Fruit fly (Drosophila melanogaster) S2 (cell line): ENCODE data around the gene tw.
A peak's percentile ranks its signal among the peaks of the same experiment; 100 is the strongest.

ENCODE experiments used
- CG8478 ChIP-seq: fragments of >200 bp; optimal IDR thresholded peaks from 2 replicates; lab custom pipeline; 2018
- CTCF ChIP-seq, 2 experiments: fragments of >200 bp; optimal IDR thresholded peaks; 2 replicates each; lab custom pipeline; 2018

Gene tw

DNA sequence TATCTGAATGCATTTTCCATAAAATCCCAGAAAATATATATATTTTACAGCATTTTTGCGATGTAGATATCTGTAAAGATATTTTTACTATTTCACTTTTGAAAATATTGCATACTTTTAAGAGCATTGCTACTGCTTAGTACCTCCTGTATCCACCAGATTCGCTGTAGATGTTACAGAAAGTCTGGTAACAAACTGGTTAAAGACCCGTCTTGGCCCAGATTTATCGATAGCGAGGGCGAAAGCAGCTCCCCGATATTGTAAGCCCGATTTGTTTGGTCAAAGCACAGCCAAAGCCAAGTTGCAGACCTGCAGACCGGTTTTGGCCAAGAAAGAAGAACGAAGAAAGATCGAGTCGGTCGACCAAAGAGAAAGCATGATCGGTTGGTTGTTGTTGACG lies at the start of gene tw:
Gene tw (plus strand): TSS at position 291 of the 400 bp plus-strand sequence.
- TF ChIP-seq CG8478 (no peak), CTCF (optimal IDR thresholded peaks at IDR 0.05; lab: Kevin White, UChicago) (peak; percentile 82 to 87)

DNA sequence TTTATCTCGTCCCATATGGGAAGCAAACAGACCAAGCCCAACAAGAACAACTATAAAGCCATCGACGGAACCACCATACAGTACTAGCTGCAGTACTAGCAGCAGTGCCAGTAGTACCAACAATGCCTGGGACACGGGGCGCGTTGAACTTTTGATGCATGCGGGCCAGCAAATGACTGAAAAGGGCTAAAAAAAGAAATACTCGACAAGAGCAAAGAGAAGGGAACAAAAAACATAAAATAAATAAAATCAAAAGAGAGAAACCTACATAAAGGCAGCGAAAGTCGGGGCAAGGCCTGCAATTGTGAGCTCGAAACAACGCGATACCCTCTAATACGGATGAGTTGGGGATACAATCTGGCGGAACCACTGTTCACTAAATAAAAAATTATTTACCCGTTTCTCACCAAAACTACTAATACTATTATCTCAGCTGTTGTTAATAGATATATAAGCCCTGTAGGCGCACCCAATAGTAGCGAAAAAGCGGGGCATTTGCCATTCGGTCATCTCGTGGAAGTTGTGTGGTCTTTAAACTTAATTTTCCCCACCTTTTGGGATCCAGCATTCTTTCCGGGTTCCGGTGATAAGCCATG lies 44.8 kb upstream of the tw start:
- TF ChIP-seq CTCF (optimal IDR thresholded peaks at IDR 0.05; lab: Kevin White, UChicago) (no peak), CG8478 (no peak)

DNA sequence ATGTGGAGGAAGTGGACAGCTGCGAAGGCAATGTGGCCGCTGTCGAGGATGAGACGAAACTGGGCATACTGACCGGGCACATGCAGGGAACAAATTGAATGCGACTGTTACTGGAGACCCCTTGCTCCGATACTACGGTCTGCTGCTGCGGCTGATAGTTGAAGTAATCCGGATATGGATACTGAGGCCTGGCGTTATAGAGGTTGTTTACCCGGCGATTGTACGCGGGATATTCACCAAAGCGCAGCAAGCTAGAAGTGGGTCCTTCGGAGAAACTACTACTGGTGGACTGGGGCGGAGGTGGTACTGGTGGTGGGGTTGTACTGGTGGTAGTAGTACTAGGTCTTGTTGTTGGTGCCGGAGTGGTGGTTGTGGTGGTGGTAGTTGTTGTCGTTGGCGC lies 34.5 kb upstream of the tw start, which contains the start of gene CG5254:
Gene CG5254 (plus strand): TSS at position 301 of the 400 bp plus-strand sequence.
- TF ChIP-seq CTCF (optimal IDR thresholded peaks at IDR 0.05; lab: Kevin White, UChicago): no peak
- no peak for TF ChIP-seq CG8478

DNA sequence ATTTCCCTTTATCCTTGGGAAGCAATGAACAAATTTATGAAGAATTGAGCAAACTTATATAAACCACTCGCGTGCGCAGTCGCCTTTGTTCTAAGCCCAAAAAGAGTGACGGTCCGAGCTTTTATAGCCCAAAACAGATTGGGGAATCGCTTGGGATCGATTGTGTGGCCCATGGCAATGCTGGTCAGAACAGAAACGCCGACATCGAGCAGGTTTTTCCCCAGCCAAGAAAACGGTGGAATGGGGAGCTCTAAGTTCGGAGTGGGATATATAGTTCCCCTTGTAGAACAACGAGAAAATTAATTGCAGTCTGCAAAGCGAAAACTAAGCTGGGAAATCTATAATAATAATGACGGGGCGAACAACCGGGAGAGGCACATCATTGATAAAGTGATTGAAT lies 33.3 kb upstream of the tw start, which contains the start of gene CG13362:
Gene CG13362 (minus strand): TSS at position 101 of the 400 bp plus-strand sequence.
- TF ChIP-seq CG8478 (no peak), CTCF (optimal IDR thresholded peaks at IDR 0.05; lab: Kevin White, UChicago) (no peak)

DNA sequence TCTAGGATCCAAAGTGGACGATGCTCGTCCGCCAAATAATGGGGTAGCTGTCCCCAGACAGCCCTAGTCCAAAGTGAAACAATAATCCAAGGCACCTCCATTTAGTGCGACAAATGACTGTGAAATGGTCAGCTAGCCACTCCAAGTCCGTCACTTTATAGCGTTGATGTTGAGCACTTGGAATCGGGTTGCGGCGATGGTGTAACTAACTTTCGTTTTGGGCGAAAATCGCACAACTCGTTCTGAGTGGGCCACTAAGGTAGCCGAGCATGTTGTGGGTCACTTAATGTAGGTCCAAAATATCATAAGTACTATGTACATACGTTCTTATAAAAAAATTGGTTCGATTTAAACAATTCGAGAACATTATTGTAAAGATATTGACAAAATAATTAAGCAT lies 31.0 kb upstream of the tw start, which contains the start of gene CG13361:
Gene CG13361 (minus strand): TSS at position 101 of the 400 bp plus-strand sequence.
- TF ChIP-seq CG8478: no peak
- no peak for TF ChIP-seq CTCF (optimal IDR thresholded peaks at IDR 0.05; lab: Kevin White, UChicago)

DNA sequence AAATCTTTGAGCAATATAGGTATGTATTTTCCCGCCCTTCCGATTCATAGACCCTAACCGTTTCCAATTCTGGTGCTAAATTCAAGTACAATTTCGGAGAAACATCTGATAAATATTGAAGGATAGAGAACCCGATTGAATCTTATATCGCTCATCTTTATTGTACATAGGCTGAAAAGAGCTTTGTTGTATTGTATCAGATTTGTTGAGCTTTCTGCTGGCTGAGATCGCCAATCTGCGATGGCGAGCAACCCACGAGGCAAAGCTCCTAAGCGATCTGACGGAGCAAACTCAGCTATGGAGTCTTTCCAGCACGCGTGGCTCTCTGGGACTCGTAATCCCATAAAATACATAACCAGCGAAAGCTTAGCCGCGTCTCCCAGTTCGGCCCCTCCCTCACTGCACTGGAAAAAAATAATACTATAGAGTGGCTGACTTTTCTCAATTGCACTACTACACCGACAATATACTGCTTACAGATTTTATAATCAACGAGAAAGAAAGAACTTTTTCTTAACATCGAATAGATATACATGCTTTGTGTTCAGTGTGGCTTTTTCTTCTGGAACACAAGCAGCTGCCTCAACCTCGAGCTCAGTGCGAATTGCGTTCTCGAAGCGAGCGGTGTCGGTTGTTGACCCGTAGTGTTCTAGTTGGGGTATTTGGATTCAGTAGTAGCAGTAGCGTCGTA lies 28.8 kb upstream of the tw start:
- no peak for TF ChIP-seq CG8478
- no peak for TF ChIP-seq CTCF (optimal IDR thresholded peaks at IDR 0.05; lab: Kevin White, UChicago)

DNA sequence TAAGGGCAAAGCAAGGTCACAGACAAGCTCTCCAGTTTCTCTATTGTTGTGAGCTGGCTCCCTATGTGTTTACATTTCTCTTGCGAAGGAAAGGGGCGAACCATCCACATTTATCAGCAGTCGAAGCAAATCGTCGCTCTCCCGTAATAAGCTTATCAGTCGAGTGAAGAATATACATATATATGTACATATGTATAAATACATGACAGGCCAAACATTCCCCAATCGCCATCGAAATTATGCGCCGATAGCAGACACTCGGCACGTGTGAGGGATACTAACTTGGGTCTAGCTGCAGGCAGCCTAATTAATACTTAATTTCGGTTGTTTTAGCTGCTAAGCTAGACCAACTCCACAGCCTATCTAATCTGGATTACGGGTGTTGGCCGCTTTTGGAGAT lies 27.7 kb upstream of the tw start:
- no peak for TF ChIP-seq CG8478
- no peak for TF ChIP-seq CTCF (optimal IDR thresholded peaks at IDR 0.05; lab: Kevin White, UChicago)

DNA sequence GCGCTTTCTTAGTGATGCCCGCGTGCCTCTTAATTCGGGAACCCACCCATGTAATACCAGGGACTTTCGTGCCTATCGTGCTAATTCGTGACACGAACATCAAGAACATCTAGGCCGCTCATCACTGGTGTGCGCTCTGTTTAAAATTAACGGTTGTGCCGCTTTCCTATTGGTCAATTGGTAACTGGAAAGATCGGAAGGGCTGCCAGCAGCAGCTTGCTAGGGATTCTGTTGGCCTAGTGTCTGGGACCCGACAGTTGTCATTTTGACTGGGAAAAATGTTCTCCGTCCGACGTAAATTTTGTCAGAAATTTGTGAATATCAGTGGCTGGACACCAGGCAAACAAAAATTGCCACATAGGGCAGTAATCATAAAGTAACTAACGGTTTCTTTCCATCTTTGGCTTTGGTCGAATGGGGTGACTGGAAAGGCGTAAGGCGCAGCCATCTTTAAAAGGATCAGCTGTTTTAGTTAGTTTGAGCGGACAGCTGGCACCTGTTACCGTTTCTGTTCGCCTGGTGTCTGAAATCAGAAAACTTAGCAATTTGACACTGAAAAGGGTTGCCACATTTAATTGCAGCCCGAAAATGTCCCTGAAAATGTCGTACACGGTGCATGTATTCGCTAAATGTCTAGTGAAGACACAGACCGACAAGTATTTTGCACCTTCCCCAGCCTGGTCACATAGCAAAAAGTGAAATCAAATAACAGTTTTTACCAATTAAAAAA lies 25.5 kb upstream of the tw start, which contains the start of gene CG5273:
Gene CG5273 (plus strand): TSS at position 703 of the 730 bp plus-strand sequence.
- TF ChIP-seq CG8478: no peak
- peak; percentile 60 to 68 for TF ChIP-seq CTCF (optimal IDR thresholded peaks at IDR 0.05; lab: Kevin White, UChicago)

DNA sequence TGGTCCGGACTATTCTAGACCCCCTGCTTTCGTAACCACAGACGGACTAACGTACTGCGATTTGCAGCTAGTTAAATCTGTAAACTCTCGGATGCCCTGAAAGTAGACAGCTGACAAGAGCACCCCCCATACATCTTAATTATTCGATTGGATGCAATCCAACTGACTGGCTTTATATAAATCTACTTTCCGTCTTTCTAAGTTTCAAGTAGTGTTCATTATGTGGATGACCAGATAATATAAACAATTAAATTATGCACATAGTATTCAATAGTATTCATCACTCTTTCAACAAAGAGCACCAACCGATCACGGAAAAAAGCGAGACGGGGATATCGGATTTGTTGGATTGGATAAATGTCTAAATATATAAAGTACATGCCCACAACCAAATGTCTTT lies 22.5 kb upstream of the tw start:
- TF ChIP-seq CG8478 (no peak), CTCF (optimal IDR thresholded peaks at IDR 0.05; lab: Kevin White, UChicago) (no peak)

DNA sequence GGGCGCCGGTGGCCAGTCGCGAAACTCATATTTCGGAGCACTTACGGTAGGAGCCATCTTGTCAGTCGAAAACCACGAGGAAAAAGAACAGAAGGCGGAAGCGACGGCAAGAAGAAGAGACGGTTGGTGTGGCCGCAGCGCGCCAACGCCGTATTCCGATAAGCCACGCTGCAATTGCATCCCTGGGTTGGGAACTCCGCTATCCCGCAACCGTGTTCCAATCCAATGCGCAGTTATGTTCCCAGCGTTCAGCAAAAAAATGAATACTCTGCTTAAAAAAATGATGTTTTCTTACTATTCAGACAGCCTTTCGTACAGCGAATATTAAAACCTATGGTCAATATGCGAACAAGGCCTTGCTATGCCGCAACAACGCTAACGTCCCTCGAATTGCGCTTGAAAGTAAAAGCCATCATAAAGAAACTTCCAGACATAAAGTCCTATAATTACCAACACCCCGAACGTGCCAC lies 19.5 kb upstream of the tw start, which contains the start of gene RpL22:
Gene RpL22 (minus strand): TSS at position 92 of the 470 bp plus-strand sequence.
- TF ChIP-seq CG8478: no peak
- peak; percentile 66 to 69 for TF ChIP-seq CTCF (optimal IDR thresholded peaks at IDR 0.05; lab: Kevin White, UChicago)

DNA sequence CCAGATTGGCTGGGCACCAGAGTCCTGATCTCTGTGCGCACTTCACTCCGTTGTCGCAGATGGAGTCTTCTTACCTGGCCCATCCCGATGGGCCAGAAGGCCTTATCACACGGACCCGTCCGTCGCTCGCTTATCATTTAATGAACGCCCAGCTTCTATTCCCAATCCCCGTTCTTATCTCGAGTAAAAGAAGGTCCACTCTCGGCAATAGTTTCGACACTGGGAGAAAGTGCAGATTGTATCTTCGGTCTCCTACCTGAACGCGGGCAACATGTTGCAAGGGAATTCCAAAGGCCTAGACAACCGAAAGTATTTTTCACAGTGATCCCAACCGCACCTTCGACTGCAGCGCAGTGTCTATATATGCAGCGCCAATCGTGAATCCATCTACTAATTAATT lies 18.5 kb upstream of the tw start:
- TF ChIP-seq CG8478 (no peak), CTCF (optimal IDR thresholded peaks at IDR 0.05; lab: Kevin White, UChicago) (no peak)

DNA sequence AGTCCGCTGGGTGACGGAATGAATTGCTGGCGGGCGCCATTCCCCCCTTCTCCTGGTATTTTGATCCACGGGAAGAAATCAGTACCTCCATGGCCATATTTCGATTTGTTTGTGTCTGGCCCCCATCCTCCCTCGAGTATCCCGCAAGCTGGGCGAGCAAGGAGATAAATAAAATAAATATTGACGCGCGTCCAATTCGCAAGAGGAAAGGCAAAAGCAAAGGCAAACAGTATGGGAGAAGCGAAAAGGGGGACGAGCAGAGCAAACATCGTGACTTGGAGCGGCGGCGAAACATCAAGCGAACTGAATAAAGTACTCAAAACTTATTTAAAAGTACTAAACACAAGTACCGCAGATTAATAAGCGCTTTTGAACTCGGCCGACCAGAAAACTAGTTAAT lies 16.6 kb upstream of the tw start:
- no peak for TF ChIP-seq CG8478
- TF ChIP-seq CTCF (optimal IDR thresholded peaks at IDR 0.05; lab: Kevin White, UChicago): no peak

DNA sequence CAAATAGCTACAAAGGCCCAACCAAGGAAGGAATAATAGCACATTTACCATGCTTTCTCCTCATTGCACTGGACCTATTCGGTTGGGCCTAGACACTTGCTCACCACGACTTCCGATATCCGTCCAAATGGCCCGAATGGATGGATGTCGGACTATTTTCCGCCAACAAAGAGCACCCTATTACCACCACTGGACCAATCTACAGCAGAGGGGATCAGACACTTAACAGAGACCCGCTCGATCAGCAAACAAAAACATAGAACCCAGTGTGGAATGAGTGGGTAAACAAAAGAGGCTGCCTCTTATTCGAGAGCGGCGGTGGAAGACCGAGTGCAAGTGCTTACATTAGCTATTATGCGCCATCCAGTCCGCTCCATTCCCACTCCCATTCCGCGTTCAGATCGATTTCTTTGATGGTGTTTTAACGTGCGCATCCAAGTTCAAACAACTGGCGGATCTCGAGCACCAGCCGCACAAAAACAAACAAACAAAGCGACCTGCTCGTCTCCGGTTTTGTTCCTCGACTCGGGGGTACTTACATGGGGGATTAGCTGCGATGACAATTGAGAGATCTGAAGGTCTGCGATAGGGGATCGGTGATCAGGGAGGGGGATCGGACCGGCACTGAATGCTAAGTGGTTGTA lies 15.9 kb upstream of the tw start:
- TF ChIP-seq CG8478: no peak
- TF ChIP-seq CTCF (optimal IDR thresholded peaks at IDR 0.05; lab: Kevin White, UChicago): no peak

DNA sequence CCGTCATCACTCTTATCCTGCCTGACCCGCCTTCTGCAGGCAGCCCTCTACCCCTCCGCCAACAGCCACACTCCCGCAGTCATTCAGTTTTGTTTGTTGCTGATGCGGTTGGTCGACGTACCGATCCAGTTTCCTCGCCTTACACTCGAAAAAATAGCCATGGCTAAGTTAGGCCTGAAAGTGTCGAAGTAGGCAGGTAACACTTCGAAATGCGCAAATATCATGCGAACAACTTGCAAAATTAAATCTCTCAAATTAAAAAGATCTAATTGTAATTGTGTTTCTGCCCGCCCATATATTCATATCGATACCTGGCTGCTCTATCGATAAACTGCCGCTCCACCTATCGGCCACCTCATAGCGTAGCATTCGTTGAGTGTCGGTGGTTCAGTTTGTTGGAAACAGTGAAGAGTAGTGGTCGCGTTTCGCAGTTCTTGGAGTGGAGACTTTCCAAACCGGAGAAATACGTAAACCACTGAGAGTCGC lies 14.9 kb upstream of the tw start, which contains the start of gene fz3:
Gene fz3 (plus strand): TSS at position 307 of the 486 bp plus-strand sequence.
- TF ChIP-seq CTCF (optimal IDR thresholded peaks at IDR 0.05; lab: Kevin White, UChicago) (peak; percentile 75), CG8478 (no peak)
